Fruit fly (Drosophila melanogaster) whole organism, wandering third instar larva: ENCODE measurements around the gene CG5355.

Source experiments
- CG32264 ChIP-seq: fragments of 200-800 bp; sonication (Bioruptor generic); optimal IDR thresholded peaks from 2 replicates; lab custom pipeline; 2016; ENCODE audit warnings: missing biosample characterization, missing genetic modification characterization
- Dfd ChIP-seq: fragments of >200 bp; optimal IDR thresholded peaks from 2 replicates; lab custom pipeline; 2017; ENCODE audit warnings: missing biosample characterization, missing genetic modification characterization
- Hr78 ChIP-seq: fragments of >200 bp; optimal IDR thresholded peaks from 2 replicates; lab custom pipeline; 2017; ENCODE audit warnings: missing biosample characterization, missing genetic modification characterization
- Jra ChIP-seq: sonication (Bioruptor generic); optimal IDR thresholded peaks from 2 replicates; lab custom pipeline; 2016; ENCODE audit warnings: missing biosample characterization, missing genetic modification characterization
- Myc ChIP-seq: fragments of >200 bp; optimal IDR thresholded peaks from 2 replicates; lab custom pipeline; 2017
- OdsH ChIP-seq: fragments of 200-800 bp; sonication (Bioruptor generic); optimal IDR thresholded peaks from 2 replicates; lab custom pipeline; 2016; ENCODE audit warnings: missing biosample characterization, mild to moderate bottlenecking, missing genetic modification characterization
- Sp1 ChIP-seq: fragments of 200-800 bp; sonication (Bioruptor generic); optimal IDR thresholded peaks from 3 replicates; lab custom pipeline; 2019; ENCODE audit warnings: missing biosample characterization, mild to moderate bottlenecking, missing genetic modification characterization, moderate library complexity
- dl ChIP-seq, 2 experiments: fragments of 175-275, 200-275 bp in 1 of 2; fragments of 200-275 bp in 1 of 2; sonication (Bioruptor generic); optimal IDR thresholded peaks; lab custom pipeline; 2018; ENCODE audit warnings: mild to moderate bottlenecking in 2 of 2, missing biosample characterization in 2 of 2, missing genetic modification characterization in 2 of 2, moderate library complexity in 2 of 2; ENCODE audit not compliant: partially characterized antibody in 2 of 2, insufficient read depth in 1 of 2
- dmrt93B ChIP-seq: fragments of 200-800 bp; sonication (Bioruptor generic); optimal IDR thresholded peaks from 2 replicates; lab custom pipeline; 2018; ENCODE audit warnings: missing biosample characterization, mild to moderate bottlenecking, missing genetic modification characterization
- h ChIP-seq: fragments of 200-800 bp; sonication (Bioruptor generic); optimal IDR thresholded peaks from 3 replicates; lab custom pipeline; 2016; ENCODE audit warnings: missing biosample characterization, mild to moderate bottlenecking, missing genetic modification characterization
- sage ChIP-seq: fragments of 200-800 bp; sonication (Bioruptor generic); optimal IDR thresholded peaks from 2 replicates; lab custom pipeline; 2016; ENCODE audit warnings: missing biosample characterization, mild to moderate bottlenecking, missing genetic modification characterization
- sv ChIP-seq: fragments of 200-800 bp; sonication (Bioruptor generic); optimal IDR thresholded peaks from 3 replicates; lab custom pipeline; 2016; ENCODE audit warnings: missing biosample characterization, missing genetic modification characterization
- woc ChIP-seq: sonication (Bioruptor generic); optimal IDR thresholded peaks from 2 replicates; lab custom pipeline; 2016; ENCODE audit warnings: missing biosample characterization, mild to moderate bottlenecking, missing genetic modification characterization

- no peak for TF ChIP-seq Sp1
- no peak for TF ChIP-seq sage
- TF ChIP-seq dmrt93B (GFP tag; lab: Kevin White, UChicago): no peak
- TF ChIP-seq Jra (GFP tag; lab: Kevin White, UChicago): no peak
- no peak for TF ChIP-seq dl (GFP tag; optimal IDR thresholded peaks at IDR 0.05; lab: Kevin White, UChicago; ENCODE audit: insufficient read depth in 1 of 2, partially characterized antibody in 2 of 2)
- TF ChIP-seq OdsH (GFP tag; lab: Kevin White, UChicago): no peak
- no peak for TF ChIP-seq h (GFP tag; lab: Kevin White, UChicago)
- no peak for TF ChIP-seq woc (GFP tag; lab: Kevin White, UChicago)
- no peak for TF ChIP-seq Myc
- TF ChIP-seq Dfd (GFP tag; lab: Kevin White, UChicago): no peak
- no peak for TF ChIP-seq Hr78
- TF ChIP-seq CG32264: no peak
- no peak for TF ChIP-seq sv (GFP tag; lab: Kevin White, UChicago)
Measured at dm6 chr2L:10372297-10372696, 41.0 kb downstream of the CG5355 start.
